Worm (Caenorhabditis elegans) whole organism, early embryonic: ENCODE measurements around the gene srh-243.

Experiments used
- B0310.2 ChIP-seq: sonication (generic microtip); optimal IDR thresholded peaks from 2 replicates; lab custom pipeline; 2016; ENCODE audit warnings: mild to moderate bottlenecking, missing genetic modification characterization, missing compliant biosample characterization
- ama-1 ChIP-seq: fragments of 150-350 bp; optimal IDR thresholded peaks from 2 replicates; lab custom pipeline; 2014
- ceh-13 ChIP-seq: fragments of 200-800 bp; sonication (Bioruptor generic); optimal IDR thresholded peaks from 2 replicates; lab custom pipeline; 2018; ENCODE audit warnings: mild to moderate bottlenecking, missing genetic modification characterization, missing compliant biosample characterization
- flt-1 ChIP-seq: fragments of 200-800 bp; sonication (Bioruptor generic); IDR thresholded peaks from 2 replicates; pipeline ENCODE4 v1.3.6; 2022; ENCODE audit warnings: missing genetic modification characterization, missing compliant biosample characterization
- hmbx-1 ChIP-seq: sonication (generic microtip); optimal IDR thresholded peaks from 2 replicates; lab custom pipeline; 2016; ENCODE audit warnings: mild to moderate bottlenecking, missing genetic modification characterization, missing compliant biosample characterization
- hnd-1 ChIP-seq: sonication (generic microtip); optimal IDR thresholded peaks from 2 replicates; lab custom pipeline; 2016; ENCODE audit warnings: missing genetic modification characterization, missing compliant biosample characterization
- scrt-1 ChIP-seq: fragments of 200-800 bp; sonication (Bioruptor generic); IDR thresholded peaks from 2 replicates; pipeline ENCODE4 v1.3.6; 2022; ENCODE audit warnings: missing genetic modification characterization, missing compliant biosample characterization
- sea-1 ChIP-seq: fragments of 200-800 bp; sonication (Bioruptor generic); conservative IDR thresholded peaks from 2 replicates; pipeline ENCODE4 v1.3.6; 2022; ENCODE audit warnings: missing genetic modification characterization, missing compliant biosample characterization
- tbx-11 ChIP-seq: fragments of 200-800 bp; sonication (Bioruptor generic); IDR thresholded peaks from 2 replicates; pipeline ENCODE4 v1.3.6; 2022; ENCODE audit warnings: missing genetic modification characterization, missing compliant biosample characterization

ce11 chrV:2912901-2913300, 42.7 kb downstream of the srh-243 start, which contains the start of gene C31B8.9:
- TF ChIP-seq tbx-11 (GFP tag; lab: Robert Waterston, UW), result no peak
- no peak for TF ChIP-seq hnd-1 (tag; lab: Kevin White, UChicago)
- no peak for TF ChIP-seq scrt-1
- TF ChIP-seq B0310.2, result no peak
- TF ChIP-seq ama-1 (lab: Kevin White, UChicago), result no peak
- TF ChIP-seq flt-1, result no peak
- TF ChIP-seq hmbx-1 (tag; lab: Kevin White, UChicago), result no peak
- no peak for TF ChIP-seq sea-1 (GFP tag; lab: Robert Waterston, UW)
- TF ChIP-seq ceh-13 (GFP tag; lab: Kevin White, UChicago), result no peak
